Fruit fly (Drosophila melanogaster) whole organism, adult: ENCODE measurements around the gene salm.

Experiments used
- CG11617 ChIP-seq: fragments of 200-800 bp; sonication (Bioruptor generic); optimal IDR thresholded peaks from 2 replicates; lab custom pipeline; 2017; ENCODE audit warnings: mild to moderate bottlenecking, missing biosample characterization, missing genetic modification reagents, missing genetic modification characterization
- CG12768 ChIP-seq: fragments of 200-800 bp; sonication (Bioruptor generic); optimal IDR thresholded peaks from 2 replicates; lab custom pipeline; 2017; ENCODE audit warnings: missing biosample characterization, missing genetic modification characterization, mild to moderate bottlenecking, moderate library complexity, missing genetic modification reagents
- CG14711 ChIP-seq: fragments of 200-800 bp; sonication (Bioruptor generic); optimal IDR thresholded peaks from 2 replicates; lab custom pipeline; 2018; ENCODE audit warnings: missing biosample characterization, mild to moderate bottlenecking, missing genetic modification characterization, moderate library complexity
- CG1620 ChIP-seq: fragments of 200-800 bp; sonication (Bioruptor generic); optimal IDR thresholded peaks from 2 replicates; lab custom pipeline; 2016; ENCODE audit warnings: missing biosample characterization, missing genetic modification characterization
- CG33017 ChIP-seq: fragments of 200-800 bp; sonication (Bioruptor generic); optimal IDR thresholded peaks from 2 replicates; lab custom pipeline; 2018; ENCODE audit warnings: missing biosample characterization, mild to moderate bottlenecking, missing genetic modification characterization, moderate library complexity
- CG5204 ChIP-seq: fragments of 200-800 bp; sonication (Bioruptor generic); optimal IDR thresholded peaks from 2 replicates; lab custom pipeline; 2016; ENCODE audit warnings: missing biosample characterization, missing genetic modification characterization
- CG7045 ChIP-seq: fragments of 200-800 bp; sonication (Bioruptor generic); optimal IDR thresholded peaks from 2 replicates; lab custom pipeline; 2017; ENCODE audit warnings: missing biosample characterization, mild to moderate bottlenecking, missing genetic modification characterization
- CG7101 ChIP-seq: fragments of 200-800 bp; sonication (Bioruptor generic); optimal IDR thresholded peaks from 2 replicates; lab custom pipeline; 2018; ENCODE audit warnings: missing biosample characterization, mild to moderate bottlenecking, missing genetic modification characterization, moderate library complexity
- Clk ChIP-seq: fragments of 200-800 bp; sonication (Bioruptor generic); optimal IDR thresholded peaks from 2 replicates; lab custom pipeline; 2017; ENCODE audit warnings: missing biosample characterization, missing genetic modification characterization
- Crg-1 ChIP-seq: fragments of 200-800 bp; sonication (Bioruptor generic); optimal IDR thresholded peaks from 2 replicates; lab custom pipeline; 2016; ENCODE audit warnings: missing biosample characterization, missing genetic modification characterization
- Hr96 ChIP-seq: fragments of 200-800 bp; sonication (Bioruptor generic); optimal IDR thresholded peaks from 2 replicates; lab custom pipeline; 2016; ENCODE audit warnings: missing biosample characterization, missing genetic modification characterization
- Mnt ChIP-seq: fragments of 200-800 bp; sonication (Bioruptor generic); optimal IDR thresholded peaks from 2 replicates; lab custom pipeline; 2016; ENCODE audit warnings: missing biosample characterization, mild to moderate bottlenecking, missing genetic modification characterization
- bab1 ChIP-seq: fragments of 200-800 bp; sonication (Bioruptor generic); optimal IDR thresholded peaks from 3 replicates; lab custom pipeline; 2019; ENCODE audit warnings: missing biosample characterization, mild to moderate bottlenecking, missing genetic modification characterization, moderate library complexity
- cic ChIP-seq: fragments of 200-800 bp; sonication (Bioruptor generic); optimal IDR thresholded peaks from 2 replicates; lab custom pipeline; 2017; ENCODE audit warnings: missing biosample characterization, mild to moderate bottlenecking, missing genetic modification characterization, moderate library complexity
- cnc ChIP-seq, 2 experiments: fragments of >200 bp; optimal IDR thresholded peaks; 2 replicates each; lab custom pipeline; 2017
- kay ChIP-seq: fragments of 200-800 bp; sonication (Bioruptor generic); peaks from one replicate; lab custom pipeline; 2016; ENCODE audit warnings: missing biosample characterization, missing genetic modification characterization, borderline replicate concordance
- ovo ChIP-seq: fragments of 200-800 bp; sonication (Bioruptor generic); optimal IDR thresholded peaks from 2 replicates; lab custom pipeline; 2016; ENCODE audit warnings: missing biosample characterization, missing genetic modification characterization
- pad ChIP-seq: fragments of 200-800 bp; sonication (Bioruptor generic); optimal IDR thresholded peaks from 3 replicates; lab custom pipeline; 2017; ENCODE audit warnings: missing biosample characterization, missing genetic modification characterization, mild to moderate bottlenecking, moderate library complexity, missing genetic modification reagents
- tj ChIP-seq: fragments of 200-800 bp; sonication (Bioruptor generic); optimal IDR thresholded peaks from 3 replicates; lab custom pipeline; 2017; ENCODE audit warnings: missing biosample characterization, mild to moderate bottlenecking, missing genetic modification characterization, moderate library complexity
- toe ChIP-seq: fragments of 200-800 bp; sonication (Bioruptor generic); optimal IDR thresholded peaks from 2 replicates; lab custom pipeline; 2016; ENCODE audit warnings: missing biosample characterization, missing genetic modification characterization

Gene salm

DNA sequence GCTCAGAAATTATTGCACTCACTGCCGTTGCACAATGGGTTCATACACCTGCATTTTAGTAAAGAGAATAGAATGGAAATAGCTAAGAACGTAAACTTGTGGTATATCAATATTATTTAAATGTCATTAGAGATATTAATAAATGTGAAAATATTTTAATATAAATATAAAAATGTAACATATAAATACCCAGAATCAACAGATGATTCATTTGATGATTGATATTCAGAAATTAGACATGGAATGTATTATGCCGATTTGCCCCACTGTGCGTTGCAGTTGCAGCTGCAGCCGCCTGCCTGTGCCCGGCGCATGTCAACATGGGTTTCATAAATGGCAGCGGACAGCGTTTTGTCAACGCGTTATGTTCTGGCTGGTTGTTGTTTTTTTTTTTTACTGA lies 24.6 kb upstream of the salm start:
- TF ChIP-seq Crg-1 (GFP tag; lab: Kevin White, UChicago) (no peak), pad (GFP tag; lab: Kevin White, UChicago) (no peak), kay (GFP tag; lab: Kevin White, UChicago) (no peak)

dm6 chr2L:11468082-11468481 lies 22.7 kb upstream of the salm start:
- TF ChIP-seq CG33017 (tag; lab: Kevin White, UChicago): no peak
- no peak for TF ChIP-seq cnc (optimal IDR thresholded peaks at IDR 0.05; lab: Kevin White, UChicago)
- TF ChIP-seq kay (GFP tag; lab: Kevin White, UChicago): no peak
- TF ChIP-seq CG12768: no peak
- TF ChIP-seq pad (GFP tag; lab: Kevin White, UChicago): no peak
- no peak for TF ChIP-seq CG11617 (GFP tag; lab: Kevin White, UChicago)
- TF ChIP-seq CG1620 (GFP tag; lab: Kevin White, UChicago): no peak
- no peak for TF ChIP-seq Crg-1 (GFP tag; lab: Kevin White, UChicago)
- TF ChIP-seq tj: no peak
- TF ChIP-seq CG14711: no peak
- no peak for TF ChIP-seq toe (GFP tag; lab: Kevin White, UChicago)

DNA sequence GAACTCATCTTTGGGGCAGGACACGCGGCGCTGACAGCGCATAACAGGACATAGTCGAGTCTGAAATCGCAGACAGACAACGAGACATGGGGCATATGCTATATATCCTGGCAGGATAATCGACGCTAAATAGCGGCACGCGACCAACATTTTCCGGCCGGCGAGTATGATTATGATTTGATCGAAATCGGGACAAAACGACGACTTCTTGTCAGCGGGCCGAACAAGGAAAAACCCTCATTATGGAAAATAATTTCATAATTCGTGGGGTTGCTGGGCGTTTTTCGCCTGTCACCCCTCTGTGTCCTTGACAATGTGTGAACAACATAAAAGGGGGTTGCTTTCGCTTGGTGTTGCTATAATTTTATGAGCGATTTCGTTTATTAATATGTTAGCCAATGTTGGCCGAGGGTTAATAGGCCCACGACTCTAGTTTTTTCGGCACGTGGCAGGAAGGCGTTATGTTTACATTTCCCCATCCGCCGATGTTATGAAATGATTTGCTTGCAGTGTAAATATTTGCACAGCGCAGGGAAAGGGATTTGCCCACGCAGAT lies 11.3 kb upstream of the salm start:
- no peak for TF ChIP-seq CG11617 (GFP tag; lab: Kevin White, UChicago)
- no peak for TF ChIP-seq tj
- no peak for TF ChIP-seq Mnt (GFP tag; lab: Kevin White, UChicago)

dm6 chr2L:11455555-11456128 lies 10.2 kb upstream of the salm start:
- TF ChIP-seq bab1 (GFP tag; lab: Kevin White, UChicago) (no peak), CG7045 (GFP tag; lab: Kevin White, UChicago) (no peak), tj (no peak), cic (GFP tag; lab: Kevin White, UChicago) (no peak), CG5204 (GFP tag; lab: Kevin White, UChicago) (no peak), Mnt (GFP tag; lab: Kevin White, UChicago) (no peak), CG1620 (GFP tag; lab: Kevin White, UChicago) (no peak), CG12768 (no peak), toe (GFP tag; lab: Kevin White, UChicago) (no peak), ovo (GFP tag; lab: Kevin White, UChicago) (no peak), cnc (optimal IDR thresholded peaks at IDR 0.05; lab: Kevin White, UChicago) (no peak), CG14711 (no peak), Crg-1 (GFP tag; lab: Kevin White, UChicago) (no peak), Hr96 (GFP tag; lab: Kevin White, UChicago) (no peak), kay (GFP tag; lab: Kevin White, UChicago) (no peak), CG7101 (no peak), Clk (GFP tag; lab: Kevin White, UChicago) (no peak)

dm6 chr2L:11452601-11453345 lies 7.4 kb upstream of the salm start:
- TF ChIP-seq Mnt (GFP tag; lab: Kevin White, UChicago): no peak
- TF ChIP-seq CG14711: no peak
- TF ChIP-seq cnc (optimal IDR thresholded peaks at IDR 0.05; lab: Kevin White, UChicago): no peak
- TF ChIP-seq bab1 (GFP tag; lab: Kevin White, UChicago): no peak
- no peak for TF ChIP-seq CG7101
- TF ChIP-seq Hr96 (GFP tag; lab: Kevin White, UChicago): no peak
- TF ChIP-seq tj: no peak
- TF ChIP-seq toe (GFP tag; lab: Kevin White, UChicago): no peak
- TF ChIP-seq CG11617 (GFP tag; lab: Kevin White, UChicago): no peak
- no peak for TF ChIP-seq ovo (GFP tag; lab: Kevin White, UChicago)
- no peak for TF ChIP-seq CG7045 (GFP tag; lab: Kevin White, UChicago)
- no peak for TF ChIP-seq CG1620 (GFP tag; lab: Kevin White, UChicago)
- no peak for TF ChIP-seq Crg-1 (GFP tag; lab: Kevin White, UChicago)
- no peak for TF ChIP-seq Clk (GFP tag; lab: Kevin White, UChicago)
- no peak for TF ChIP-seq pad (GFP tag; lab: Kevin White, UChicago)

DNA sequence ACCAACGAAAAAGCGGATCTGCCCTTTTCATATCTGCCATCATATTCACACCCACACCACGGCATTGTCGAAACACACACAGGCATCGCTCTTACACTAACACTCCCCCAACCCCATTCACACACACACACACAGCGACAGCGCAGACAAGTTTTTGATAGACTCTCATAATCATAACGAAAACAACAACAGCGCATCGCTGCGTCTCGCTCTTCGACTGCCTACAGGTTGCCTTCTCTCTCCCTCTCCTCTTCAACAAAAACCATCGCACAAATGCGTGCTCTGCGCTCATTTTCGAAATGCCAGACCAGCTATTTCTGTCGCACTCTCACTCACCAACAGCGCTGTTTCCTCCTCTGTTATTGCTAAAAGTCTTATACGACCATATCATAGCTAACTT lies 2.2 kb upstream of the salm start:
- peak; percentile 97 for TF ChIP-seq pad (GFP tag; lab: Kevin White, UChicago)
- no peak for TF ChIP-seq Hr96 (GFP tag; lab: Kevin White, UChicago)
- no peak for TF ChIP-seq CG7045 (GFP tag; lab: Kevin White, UChicago)
- no peak for TF ChIP-seq CG1620 (GFP tag; lab: Kevin White, UChicago)
- TF ChIP-seq CG33017 (tag; lab: Kevin White, UChicago): no peak
- TF ChIP-seq Crg-1 (GFP tag; lab: Kevin White, UChicago): no peak
